Fruit fly (Drosophila melanogaster): ENCODE data around the gene glec.

The glec gene

dm6 chr3R:21830303-21830707 lies 25.8 kb downstream of the glec start:
- TF ChIP-seq h (optimal IDR thresholded peaks at IDR 0.05) (no peak), insv (optimal IDR thresholded peaks at IDR 0.05) (no peak), ttk (optimal IDR thresholded peaks at IDR 0.05) (no peak), psq (optimal IDR thresholded peaks at IDR 0.05) (no peak), Myc (optimal IDR thresholded peaks at IDR 0.05) (no peak), Sin3A (optimal IDR thresholded peaks at IDR 0.05) (no peak)

- TF ChIP-seq psq (optimal IDR thresholded peaks at IDR 0.05), result no peak
- TF ChIP-seq h (optimal IDR thresholded peaks at IDR 0.05), result no peak
- TF ChIP-seq Myc (optimal IDR thresholded peaks at IDR 0.05), result no peak
- TF ChIP-seq Sin3A (optimal IDR thresholded peaks at IDR 0.05), result no peak
- TF ChIP-seq insv (optimal IDR thresholded peaks at IDR 0.05), result no peak
- TF ChIP-seq ttk (optimal IDR thresholded peaks at IDR 0.05), result no peak
Measured at dm6 chr3R:21829487-21829957, 26.5 kb downstream of the glec start.

dm6 chr3R:21828785-21829486 lies 27.1 kb downstream of the glec start:
- TF ChIP-seq h (optimal IDR thresholded peaks at IDR 0.05) (no peak), Myc (optimal IDR thresholded peaks at IDR 0.05) (no peak), insv (optimal IDR thresholded peaks at IDR 0.05) (no peak), Sin3A (optimal IDR thresholded peaks at IDR 0.05) (no peak), psq (optimal IDR thresholded peaks at IDR 0.05) (no peak), ttk (optimal IDR thresholded peaks at IDR 0.05) (no peak)

- TF ChIP-seq ttk (optimal IDR thresholded peaks at IDR 0.05), result no peak
- TF ChIP-seq insv (optimal IDR thresholded peaks at IDR 0.05), result no peak
- no peak for TF ChIP-seq h (optimal IDR thresholded peaks at IDR 0.05)
- no peak for TF ChIP-seq psq (optimal IDR thresholded peaks at IDR 0.05)
- no peak for TF ChIP-seq Myc (optimal IDR thresholded peaks at IDR 0.05)
- no peak for TF ChIP-seq Sin3A (optimal IDR thresholded peaks at IDR 0.05)
Measured at dm6 chr3R:21828040-21828526, 28.0 kb downstream of the glec start.

dm6 chr3R:21827453-21828039 lies 28.5 kb downstream of the glec start:
- no peak for TF ChIP-seq h (optimal IDR thresholded peaks at IDR 0.05)
- TF ChIP-seq Myc (optimal IDR thresholded peaks at IDR 0.05), result no peak
- no peak for TF ChIP-seq Sin3A (optimal IDR thresholded peaks at IDR 0.05)
- TF ChIP-seq ttk (optimal IDR thresholded peaks at IDR 0.05), result no peak
- TF ChIP-seq psq (optimal IDR thresholded peaks at IDR 0.05), result no peak
- TF ChIP-seq insv (optimal IDR thresholded peaks at IDR 0.05), result no peak

dm6 chr3R:21825775-21826558 lies 30.1 kb downstream of the glec start:
- no peak for TF ChIP-seq h (optimal IDR thresholded peaks at IDR 0.05)
- TF ChIP-seq insv (optimal IDR thresholded peaks at IDR 0.05), result no peak
- TF ChIP-seq Sin3A (optimal IDR thresholded peaks at IDR 0.05), result no peak
- no peak for TF ChIP-seq ttk (optimal IDR thresholded peaks at IDR 0.05)
- no peak for TF ChIP-seq Myc (optimal IDR thresholded peaks at IDR 0.05)
- no peak for TF ChIP-seq psq (optimal IDR thresholded peaks at IDR 0.05)

dm6 chr3R:21825140-21825539 lies 30.9 kb downstream of the glec start:
- TF ChIP-seq psq (optimal IDR thresholded peaks at IDR 0.05), result no peak
- no peak for TF ChIP-seq ttk (optimal IDR thresholded peaks at IDR 0.05)
- no peak for TF ChIP-seq h (optimal IDR thresholded peaks at IDR 0.05)
- TF ChIP-seq insv (optimal IDR thresholded peaks at IDR 0.05), result no peak
- no peak for TF ChIP-seq Myc (optimal IDR thresholded peaks at IDR 0.05)
- no peak for TF ChIP-seq Sin3A (optimal IDR thresholded peaks at IDR 0.05)

dm6 chr3R:21824407-21825006 lies 31.6 kb downstream of the glec start:
- TF ChIP-seq ttk (optimal IDR thresholded peaks at IDR 0.05), result no peak
- no peak for TF ChIP-seq h (optimal IDR thresholded peaks at IDR 0.05)
- TF ChIP-seq Myc (optimal IDR thresholded peaks at IDR 0.05), result no peak
- TF ChIP-seq Sin3A (optimal IDR thresholded peaks at IDR 0.05), result no peak
- no peak for TF ChIP-seq psq (optimal IDR thresholded peaks at IDR 0.05)
- no peak for TF ChIP-seq insv (optimal IDR thresholded peaks at IDR 0.05)

dm6 chr3R:21823699-21824406 lies 32.2 kb downstream of the glec start:
- TF ChIP-seq ttk (optimal IDR thresholded peaks at IDR 0.05) (no peak), insv (optimal IDR thresholded peaks at IDR 0.05) (no peak), psq (optimal IDR thresholded peaks at IDR 0.05) (no peak), Myc (optimal IDR thresholded peaks at IDR 0.05) (no peak), h (optimal IDR thresholded peaks at IDR 0.05) (no peak), Sin3A (optimal IDR thresholded peaks at IDR 0.05) (no peak)

dm6 chr3R:21823076-21823475 lies 33.0 kb downstream of the glec start:
- no peak for TF ChIP-seq h (optimal IDR thresholded peaks at IDR 0.05)
- TF ChIP-seq Myc (optimal IDR thresholded peaks at IDR 0.05), result no peak

- TF ChIP-seq h (optimal IDR thresholded peaks at IDR 0.05) (no peak), insv (optimal IDR thresholded peaks at IDR 0.05) (no peak), ttk (optimal IDR thresholded peaks at IDR 0.05) (no peak), Myc (optimal IDR thresholded peaks at IDR 0.05) (no peak), Sin3A (optimal IDR thresholded peaks at IDR 0.05) (no peak), psq (optimal IDR thresholded peaks at IDR 0.05) (no peak)
Measured at dm6 chr3R:21822562-21822933, 33.5 kb downstream of the glec start, which contains the start of gene CASK. Gene CASK, minus strand, starts transcription at chr3R:21822674.
